Worm (Caenorhabditis elegans) whole organism, L1 larva: Measurements from ENCODE around the gene T10B10.8.

ENCODE experiments used
- aly-2 ChIP-seq: fragments of 150-350 bp; optimal IDR thresholded peaks from 2 replicates; lab custom pipeline; 2014; ENCODE audit warnings: missing biosample characterization, missing genetic modification characterization
- ceh-82 ChIP-seq, 3 experiments: fragments of 150-350 bp in 1 of 3; sonication (generic microtip) in 2 of 3; optimal IDR thresholded peaks; 2 replicates each; lab custom pipeline; 2014 to 2017; ENCODE audit warnings: missing biosample characterization in 3 of 3, missing genetic modification characterization in 3 of 3
- efl-1 ChIP-seq, 4 experiments: fragments of 150-350 bp; optimal IDR thresholded peaks in 3 of 4; peaks in 1 of 4; 1 replicate in 1 of 4; 2 replicates in 3 of 4; lab custom pipeline; 2014; ENCODE audit warnings: missing biosample characterization in 2 of 4, missing genetic modification characterization in 2 of 4, missing genetic modification reagents in 2 of 4
- elt-2 ChIP-seq: sonication (generic microtip); optimal IDR thresholded peaks from 2 replicates; lab custom pipeline; 2016; ENCODE audit warnings: missing genetic modification characterization, mild to moderate bottlenecking, inconsistent platforms, missing compliant biosample characterization, missing genetic modification reagents
- fkh-10 ChIP-seq: sonication (generic microtip); optimal IDR thresholded peaks from 2 replicates; lab custom pipeline; 2017; ENCODE audit warnings: missing biosample characterization, missing genetic modification reagents, missing genetic modification characterization
- lin-13 ChIP-seq: fragments of 150-350 bp; optimal IDR thresholded peaks from 2 replicates; lab custom pipeline; 2014; ENCODE audit warnings: missing biosample characterization, missing genetic modification reagents, missing genetic modification characterization
- lin-15B ChIP-seq: fragments of 150-350 bp; sonication (generic microtip); optimal IDR thresholded peaks from 3 replicates; lab custom pipeline; 2014; ENCODE audit warnings: missing biosample characterization, missing genetic modification characterization
- mdl-1 ChIP-seq, 2 experiments: fragments of 150-350 bp; optimal IDR thresholded peaks; 2 replicates each; lab custom pipeline; 2014 to 2017; ENCODE audit warnings: missing biosample characterization in 2 of 2, missing genetic modification characterization in 2 of 2, inconsistent platforms in 1 of 2
- nhr-237 ChIP-seq: fragments of 150-350 bp; optimal IDR thresholded peaks from 2 replicates; lab custom pipeline; 2014; ENCODE audit warnings: missing biosample characterization, missing genetic modification characterization
- snpc-4 ChIP-seq: fragments of 150-350 bp; optimal IDR thresholded peaks from 2 replicates; lab custom pipeline; 2014; ENCODE audit warnings: missing biosample characterization, missing genetic modification characterization
- ztf-4 ChIP-seq: fragments of 150-350 bp; optimal IDR thresholded peaks from 2 replicates; lab custom pipeline; 2014; ENCODE audit warnings: missing biosample characterization, missing genetic modification characterization

DNA sequence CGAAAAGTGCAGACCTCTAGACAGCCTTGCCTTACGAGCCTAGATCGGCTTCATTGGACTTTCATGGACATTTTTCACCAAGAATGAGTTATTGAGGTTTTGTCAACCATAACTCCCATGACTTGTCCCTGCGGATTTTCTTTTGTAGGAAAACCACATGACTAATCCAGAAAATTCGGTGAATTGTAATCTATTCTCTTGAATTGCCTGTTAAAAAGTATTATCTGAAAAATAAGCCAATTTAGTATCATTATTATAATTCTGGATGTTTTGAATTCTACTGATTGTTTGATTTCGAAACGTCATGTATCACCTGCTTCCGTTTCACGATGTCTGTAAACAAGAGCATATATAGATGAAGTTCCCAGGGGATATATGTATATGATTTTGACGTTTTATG is 22.5 kb upstream of the T10B10.8 start:
- TF ChIP-seq ztf-4 (tag; lab: Kevin White, UChicago) (no peak), lin-15B (no peak), ceh-82 (tag; optimal IDR thresholded peaks at IDR 0.05; lab: Kevin White, UChicago) (no peak), elt-2 (tag; lab: Kevin White, UChicago) (no peak), snpc-4 (tag; lab: Kevin White, UChicago) (no peak), fkh-10 (GFP tag; lab: Kevin White, UChicago) (no peak), lin-13 (GFP tag; lab: Kevin White, UChicago) (no peak), efl-1 (optimal IDR thresholded peaks at IDR 0.05; lab: Kevin White, UChicago) (no peak), efl-1 (GFP tag; optimal IDR thresholded peaks at IDR 0.05 in 1 of 2; lab: Kevin White, UChicago) (no peak), aly-2 (tag; lab: Kevin White, UChicago) (no peak), nhr-237 (tag; lab: Kevin White, UChicago) (no peak), mdl-1 (tag; optimal IDR thresholded peaks at IDR 0.05; lab: Kevin White, UChicago) (no peak)
